Worm (Caenorhabditis elegans): Measurements from ENCODE around the gene F23A7.4.

ce11 chrX:16205880-16206279, 6.5 kb upstream of the F23A7.4 start:
- TF ChIP-seq skn-1 (tag; optimal IDR thresholded peaks at IDR 0.05) (no peak), ama-1 (optimal IDR thresholded peaks at IDR 0.05) (no peak), pha-4 (GFP tag; IDR thresholded peaks at IDR 0.05) (peak; percentile 41; the same call in 1 of the 2 replicates), pha-4 (tag; optimal IDR thresholded peaks at IDR 0.05) (no peak), lin-39 (tag; optimal IDR thresholded peaks at IDR 0.05) (no peak), ztf-11 (tag; optimal IDR thresholded peaks at IDR 0.05) (no peak), T26A8.4 (GFP tag; IDR thresholded peaks at IDR 0.05) (peak; percentile 73), ZK546.5 (tag; optimal IDR thresholded peaks at IDR 0.05) (no peak), lin-13 (GFP tag; optimal IDR thresholded peaks at IDR 0.05) (peak; percentile 9), nhr-6 (tag; optimal IDR thresholded peaks at IDR 0.05) (peak; percentile 35), zag-1 (tag; optimal IDR thresholded peaks at IDR 0.05) (no peak), nhr-10 (tag; optimal IDR thresholded peaks at IDR 0.05) (peak; percentile 4)

All from whole organism, L4 larva.